Worm (Caenorhabditis elegans) whole organism, L4 larva: ENCODE measurements around the gene spp-20.

ENCODE experiments used
- T20F7.1 ChIP-seq: fragments of 200-800 bp; sonication (Bioruptor generic); optimal IDR thresholded peaks from 2 replicates; lab custom pipeline; 2018; ENCODE audit warnings: mild to moderate bottlenecking, missing genetic modification characterization, missing compliant biosample characterization
- pha-4 ChIP-seq, 2 experiments: fragments of 150-350 bp in 1 of 2; fragments of 200-800 bp in 1 of 2; sonication (Bioruptor generic) in 1 of 2; IDR thresholded peaks in 1 of 2; optimal IDR thresholded peaks in 1 of 2; 2 replicates each; pipeline versions ENCODE4 v1.3.6 to Lab custom; 2014 to 2022; ENCODE audit warnings: missing genetic modification characterization in 2 of 2, missing genetic modification reagents in 2 of 2, missing biosample characterization in 1 of 2, missing compliant biosample characterization in 1 of 2

- TF ChIP-seq pha-4 (GFP tag; IDR thresholded peaks at IDR 0.05; lab: Robert Waterston, UW), result no peak
- no peak for TF ChIP-seq pha-4 (tag; optimal IDR thresholded peaks at IDR 0.05; lab: Kevin White, UChicago)
- TF ChIP-seq T20F7.1, result no peak
Observed at ce11 chrV:6558103-6558502, at the start of gene spp-20.
